Worm (Caenorhabditis elegans): ENCODE data around the gene W07G4.2.
A peak's percentile ranks its signal among the peaks of the same experiment; 100 is the strongest.

W07G4.2 gene

ce11 chrV:13013844-13014243, 22.5 kb downstream of the W07G4.2 start, which contains the start of gene F15B9.6:
Gene F15B9.6 (plus strand): TSS chrV:13014144.
- no peak for TF ChIP-seq nfya-1 (tag; optimal IDR thresholded peaks at IDR 0.05)
- TF ChIP-seq ahr-1 (tag; optimal IDR thresholded peaks at IDR 0.05), result no peak
- TF ChIP-seq unc-55 (GFP tag; optimal IDR thresholded peaks at IDR 0.05), result no peak
- TF ChIP-seq ref-2 (tag; optimal IDR thresholded peaks at IDR 0.05), result no peak
- no peak for TF ChIP-seq hlh-15 (tag; optimal IDR thresholded peaks at IDR 0.05)
- no peak for TF ChIP-seq C08G9.2 (tag; optimal IDR thresholded peaks at IDR 0.05)
- no peak for TF ChIP-seq unc-42 (tag; optimal IDR thresholded peaks at IDR 0.05)
- no peak for TF ChIP-seq sox-2 (GFP tag; IDR thresholded peaks at IDR 0.05)
- no peak for TF ChIP-seq ets-4 (tag; optimal IDR thresholded peaks at IDR 0.05)
- TF ChIP-seq hlh-30 (tag; optimal IDR thresholded peaks at IDR 0.05; ENCODE audit: insufficient read depth), result no peak
- no peak for TF ChIP-seq ceh-45 (GFP tag; IDR thresholded peaks at IDR 0.05)

- TF ChIP-seq nfya-1 (tag; optimal IDR thresholded peaks at IDR 0.05) (no peak), pat-9 (tag; optimal IDR thresholded peaks at IDR 0.05) (no peak), tbx-2 (tag; optimal IDR thresholded peaks at IDR 0.05) (no peak), ceh-24 (tag; optimal IDR thresholded peaks at IDR 0.05) (no peak), ceh-9 (tag; optimal IDR thresholded peaks at IDR 0.05) (no peak), lim-6 (tag; optimal IDR thresholded peaks at IDR 0.05) (no peak), ceh-19 (GFP tag; optimal IDR thresholded peaks at IDR 0.05) (no peak), pqm-1 (tag; optimal IDR thresholded peaks at IDR 0.05) (no peak)
Observed at ce11 chrV:13013158-13013557, 23.2 kb downstream of the W07G4.2 start, which contains the start of gene try-10. Gene try-10 (minus strand): TSS chrV:13013258.

ce11 chrV:13011904-13012303, 24.5 kb downstream of the W07G4.2 start:
- TF ChIP-seq K02D7.2 (tag; optimal IDR thresholded peaks at IDR 0.05), result no peak
- TF ChIP-seq fax-1 (tag; optimal IDR thresholded peaks at IDR 0.05), result no peak
- peak; percentile 63 for TF ChIP-seq elt-2 (tag; optimal IDR thresholded peaks at IDR 0.05)

ce11 chrV:13009843-13010242, 26.5 kb downstream of the W07G4.2 start:
- TF ChIP-seq lim-6 (tag; optimal IDR thresholded peaks at IDR 0.05) (no peak), fkh-6 (tag; optimal IDR thresholded peaks at IDR 0.05) (no peak), nfya-1 (tag; optimal IDR thresholded peaks at IDR 0.05) (peak; percentile 31), unc-42 (tag; optimal IDR thresholded peaks at IDR 0.05) (peak; percentile 15), ceh-31 (tag; optimal IDR thresholded peaks at IDR 0.05) (peak; percentile 51), unc-55 (GFP tag; optimal IDR thresholded peaks at IDR 0.05) (peak; percentile 47), ceh-18 (tag; optimal IDR thresholded peaks at IDR 0.05) (peak; percentile 6)

- no peak for TF ChIP-seq unc-42 (tag; optimal IDR thresholded peaks at IDR 0.05)
- no peak for TF ChIP-seq Y22D7AL.16 (tag; optimal IDR thresholded peaks at IDR 0.05)
- no peak for TF ChIP-seq ama-1 (optimal IDR thresholded peaks at IDR 0.05)
- no peak for TF ChIP-seq elt-2 (tag; optimal IDR thresholded peaks at IDR 0.05)
- TF ChIP-seq fkh-10 (GFP tag; optimal IDR thresholded peaks at IDR 0.05), result no peak
- no peak for TF ChIP-seq sdc-2 (tag; optimal IDR thresholded peaks at IDR 0.05)
Observed at ce11 chrV:13009271-13009670, 27.1 kb downstream of the W07G4.2 start.

- no peak for TF ChIP-seq che-1 (tag; optimal IDR thresholded peaks at IDR 0.05)
- no peak for TF ChIP-seq unc-3 (GFP tag; conservative IDR thresholded peaks at IDR 0.05)
- no peak for TF ChIP-seq unc-3 (tag; optimal IDR thresholded peaks at IDR 0.05)
- no peak for TF ChIP-seq syd-9 (tag; optimal IDR thresholded peaks at IDR 0.05)
- no peak for TF ChIP-seq nfya-1 (tag; optimal IDR thresholded peaks at IDR 0.05)
- TF ChIP-seq unc-86 (tag; optimal IDR thresholded peaks at IDR 0.05), result no peak
- TF ChIP-seq K09A11.1 (tag; optimal IDR thresholded peaks at IDR 0.05; ENCODE audit: insufficient read depth), result no peak
- TF ChIP-seq dve-1 (tag; optimal IDR thresholded peaks at IDR 0.05), result no peak
- TF ChIP-seq sdc-2 (tag; optimal IDR thresholded peaks at IDR 0.05), result no peak
- no peak for TF ChIP-seq npax-4 (tag; optimal IDR thresholded peaks at IDR 0.05)
- TF ChIP-seq ceh-6 (GFP tag; optimal IDR thresholded peaks at IDR 0.05), result no peak
- no peak for TF ChIP-seq rnt-1 (tag; optimal IDR thresholded peaks at IDR 0.05)
Observed at ce11 chrV:13008825-13009224, 27.5 kb downstream of the W07G4.2 start, which contains the start of gene F15B9.10. Gene F15B9.10 (minus strand): TSS chrV:13008925.
